Worm (Caenorhabditis elegans) whole organism, L3 larva: ENCODE measurements around the gene Y75B12B.11.

Source experiments
- R02D3.7 ChIP-seq: fragments of 150-350 bp; optimal IDR thresholded peaks from 2 replicates; lab custom pipeline; 2014; ENCODE audit warnings: missing biosample characterization, missing genetic modification characterization
- aly-2 ChIP-seq: fragments of 150-350 bp; optimal IDR thresholded peaks from 2 replicates; lab custom pipeline; 2014; ENCODE audit warnings: missing biosample characterization, missing genetic modification characterization
- daf-12 ChIP-seq: fragments of 150-350 bp; optimal IDR thresholded peaks from 2 replicates; lab custom pipeline; 2014; ENCODE audit warnings: missing biosample characterization, missing genetic modification reagents, missing genetic modification characterization
- elt-3 ChIP-seq, 3 experiments: fragments of 150-350 bp in 1 of 3; sonication (generic microtip) in 2 of 3; optimal IDR thresholded peaks; 2 replicates in 2 of 3; 4 replicates in 1 of 3; lab custom pipeline; 2014 to 2017; ENCODE audit warnings: missing biosample characterization in 3 of 3, missing genetic modification characterization in 3 of 3
- hmg-11 ChIP-seq: sonication (generic microtip); optimal IDR thresholded peaks from 2 replicates; lab custom pipeline; 2016; ENCODE audit warnings: missing genetic modification characterization, missing compliant biosample characterization
- lsy-12 ChIP-seq: sonication (generic microtip); optimal IDR thresholded peaks from 2 replicates; lab custom pipeline; 2016; ENCODE audit warnings: mild to moderate bottlenecking, missing genetic modification characterization, missing compliant biosample characterization
- nhr-25 ChIP-seq: sonication (generic microtip); optimal IDR thresholded peaks from 2 replicates; lab custom pipeline; 2017; ENCODE audit warnings: missing biosample characterization, missing genetic modification characterization
- nhr-43 ChIP-seq: sonication (generic microtip); optimal IDR thresholded peaks from 2 replicates; lab custom pipeline; 2016; ENCODE audit warnings: mild to moderate bottlenecking, missing genetic modification characterization, missing compliant biosample characterization; ENCODE audit not compliant: poor library complexity, severe bottlenecking
- pqm-1 ChIP-seq: fragments of 150-350 bp; optimal IDR thresholded peaks from 2 replicates; lab custom pipeline; 2017; ENCODE audit warnings: missing biosample characterization, missing genetic modification characterization, inconsistent platforms
- skn-1 ChIP-seq: fragments of 150-350 bp; optimal IDR thresholded peaks from 2 replicates; lab custom pipeline; 2014; ENCODE audit warnings: missing biosample characterization, missing genetic modification characterization

The Y75B12B.11 gene

DNA sequence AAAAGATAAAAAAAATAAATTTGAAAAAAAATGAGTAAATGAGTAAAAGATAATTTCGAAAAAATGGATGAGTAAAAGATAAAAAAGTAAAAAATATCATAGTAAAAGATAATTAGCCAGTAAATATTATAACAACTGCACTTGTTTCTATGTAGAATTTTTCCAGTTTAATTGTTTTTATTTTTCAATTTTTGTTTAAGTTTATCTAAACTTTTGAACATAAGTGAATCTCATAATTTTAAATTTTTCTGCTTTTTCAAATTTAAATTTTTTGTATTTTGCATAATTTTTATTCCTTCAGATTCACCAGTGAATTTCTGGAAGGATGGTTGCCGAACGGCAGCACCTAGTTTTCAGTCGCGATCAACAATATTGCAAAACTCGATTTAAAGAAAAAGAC is 50.2 kb downstream of the Y75B12B.11 start, which contains the start of gene chil-12:
chil-12 (plus strand) TSS at position 301 of the 400 bp plus-strand sequence.
- TF ChIP-seq R02D3.7 (no peak), hmg-11 (tag; lab: Kevin White, UChicago) (no peak), lsy-12 (tag; lab: Kevin White, UChicago) (no peak), nhr-43 (tag; lab: Kevin White, UChicago) (no peak), daf-12 (tag; lab: Kevin White, UChicago) (no peak), nhr-25 (tag; lab: Kevin White, UChicago) (no peak), elt-3 (tag; optimal IDR thresholded peaks at IDR 0.05; lab: Kevin White, UChicago) (no peak), pqm-1 (tag; lab: Kevin White, UChicago) (no peak), aly-2 (tag; lab: Kevin White, UChicago) (no peak), skn-1 (tag; lab: Kevin White, UChicago) (no peak)
